Fruit fly (Drosophila melanogaster) whole organism, embryonic: ENCODE results near the gene Usp14.

Experiments
- Atf6 ChIP-seq: fragments of 200-800 bp; sonication (Bioruptor generic); IDR thresholded peaks from 2 replicates; pipeline ENCODE4 v1.3.6; 2022; ENCODE audit warnings: missing biosample characterization, missing genetic modification characterization
- BEAF-32 ChIP-seq: fragments of 200-800 bp; sonication (Bioruptor generic); optimal IDR thresholded peaks from 3 replicates; lab custom pipeline; 2017; ENCODE audit warnings: missing biosample characterization, missing genetic modification characterization, mild to moderate bottlenecking, moderate library complexity, missing genetic modification reagents
- Bgb ChIP-seq: fragments of 200-800 bp; sonication (Bioruptor generic); IDR thresholded peaks from 2 replicates; pipeline ENCODE4 v1.3.6; 2022; ENCODE audit warnings: missing biosample characterization, missing genetic modification characterization; ENCODE audit not compliant: partially characterized antibody
- CG12219 ChIP-seq: fragments of 200-800 bp; sonication (Bioruptor generic); optimal IDR thresholded peaks from 3 replicates; lab custom pipeline; 2018; ENCODE audit warnings: missing biosample characterization, mild to moderate bottlenecking, missing genetic modification characterization
- CG13123 ChIP-seq: fragments of 200-800 bp; sonication (Bioruptor generic); optimal IDR thresholded peaks from 2 replicates; lab custom pipeline; 2016; ENCODE audit warnings: missing biosample characterization, missing genetic modification characterization
- CG13296 ChIP-seq: fragments of 200-800 bp; sonication (Bioruptor generic); optimal IDR thresholded peaks from 3 replicates; lab custom pipeline; 2018; ENCODE audit warnings: missing biosample characterization, mild to moderate bottlenecking, missing genetic modification characterization
- CG14860 ChIP-seq: fragments of 200-800 bp; sonication (Bioruptor generic); IDR thresholded peaks from 3 replicates; pipeline ENCODE4 v1.3.6; 2022; ENCODE audit warnings: missing biosample characterization, missing genetic modification characterization; ENCODE audit not compliant: partially characterized antibody
- CG15073 ChIP-seq: fragments of 200-800 bp; sonication (Bioruptor generic); optimal IDR thresholded peaks from 2 replicates; lab custom pipeline; 2016; ENCODE audit warnings: missing biosample characterization, missing genetic modification characterization
- CG1529 ChIP-seq: fragments of 200-800 bp; sonication (Bioruptor generic); optimal IDR thresholded peaks from 3 replicates; lab custom pipeline; 2018; ENCODE audit warnings: missing biosample characterization, missing genetic modification characterization
- CG16863 ChIP-seq: fragments of 200-800 bp; sonication (Bioruptor generic); optimal IDR thresholded peaks from 3 replicates; lab custom pipeline; 2016; ENCODE audit warnings: missing biosample characterization, missing genetic modification characterization
- CG2202 ChIP-seq: fragments of 200-800 bp; sonication (Bioruptor generic); optimal IDR thresholded peaks from 2 replicates; lab custom pipeline; 2018; ENCODE audit warnings: missing biosample characterization, mild to moderate bottlenecking, missing genetic modification characterization
- CG30020 ChIP-seq: fragments of 200-800 bp; optimal IDR thresholded peaks from 2 replicates; lab custom pipeline; 2019; ENCODE audit warnings: missing biosample characterization, mild to moderate bottlenecking, missing genetic modification characterization, moderate library complexity
- CG30403 ChIP-seq: fragments of 200-800 bp; sonication (Bioruptor generic); optimal IDR thresholded peaks from 3 replicates; lab custom pipeline; 2016; ENCODE audit warnings: missing biosample characterization, missing genetic modification characterization
- CG30431 ChIP-seq: fragments of 200-800 bp; sonication (Bioruptor generic); optimal IDR thresholded peaks from 2 replicates; lab custom pipeline; 2017; ENCODE audit warnings: missing biosample characterization, missing genetic modification characterization
- CG3407 ChIP-seq: fragments of 200-800 bp; sonication (Bioruptor generic); optimal IDR thresholded peaks from 2 replicates; lab custom pipeline; 2018; ENCODE audit warnings: missing biosample characterization, mild to moderate bottlenecking, missing genetic modification characterization
- CG3995 ChIP-seq: fragments of 200-800 bp; sonication (Bioruptor generic); optimal IDR thresholded peaks from 3 replicates; lab custom pipeline; 2016; ENCODE audit warnings: missing biosample characterization, missing genetic modification characterization
- CG6175 ChIP-seq: fragments of 200-800 bp; sonication (Bioruptor generic); IDR thresholded peaks from 3 replicates; pipeline ENCODE4 v1.3.6; 2022; ENCODE audit warnings: missing biosample characterization, missing genetic modification characterization
- CG7786 ChIP-seq: fragments of 200-800 bp; sonication (Bioruptor generic); optimal IDR thresholded peaks from 2 replicates; lab custom pipeline; 2016; ENCODE audit warnings: missing biosample characterization, missing genetic modification characterization
- CG7928 ChIP-seq: fragments of 200-800 bp; sonication (Bioruptor generic); optimal IDR thresholded peaks from 2 replicates; lab custom pipeline; 2017; ENCODE audit warnings: missing biosample characterization, mild to moderate bottlenecking, missing genetic modification characterization
- CG8924 ChIP-seq: fragments of 200-800 bp; optimal IDR thresholded peaks from 3 replicates; lab custom pipeline; 2019; ENCODE audit warnings: missing biosample characterization, mild to moderate bottlenecking, missing genetic modification characterization, moderate library complexity
- CG9609 ChIP-seq: fragments of 200-800 bp; sonication (Bioruptor generic); optimal IDR thresholded peaks from 3 replicates; lab custom pipeline; 2016; ENCODE audit warnings: missing biosample characterization, missing genetic modification characterization
- Dll ChIP-seq: fragments of 200-800 bp; sonication (Bioruptor generic); IDR thresholded peaks from 4 replicates; pipeline ENCODE4 v1.3.6; 2022; ENCODE audit warnings: missing biosample characterization, missing genetic modification characterization; ENCODE audit not compliant: partially characterized antibody
- Elba2 ChIP-seq: fragments of 200-800 bp; sonication (Bioruptor generic); optimal IDR thresholded peaks from 3 replicates; lab custom pipeline; 2016; ENCODE audit warnings: missing biosample characterization, missing genetic modification characterization
- HLH4C ChIP-seq: fragments of 200-800 bp; sonication (Bioruptor generic); IDR thresholded peaks from 3 replicates; pipeline ENCODE4 v1.3.6; 2022; ENCODE audit warnings: missing biosample characterization, missing genetic modification characterization; ENCODE audit not compliant: partially characterized antibody
- HmgD ChIP-seq: fragments of 200-800 bp; sonication (Bioruptor generic); optimal IDR thresholded peaks from 3 replicates; lab custom pipeline; 2016; ENCODE audit warnings: missing biosample characterization, missing genetic modification characterization
- Lpt ChIP-seq: fragments of >200 bp; optimal IDR thresholded peaks from 2 replicates; lab custom pipeline; 2018; ENCODE audit warnings: missing biosample characterization, missing genetic modification characterization
- Scr ChIP-seq: fragments of 200-800 bp; sonication (Bioruptor generic); IDR thresholded peaks from 2 replicates; pipeline ENCODE4 v1.3.6; 2022; ENCODE audit warnings: missing biosample characterization, missing genetic modification characterization; ENCODE audit not compliant: partially characterized antibody
- Spps ChIP-seq: fragments of 200-800 bp; sonication (Bioruptor generic); optimal IDR thresholded peaks from 2 replicates; lab custom pipeline; 2018; ENCODE audit warnings: missing biosample characterization, mild to moderate bottlenecking, missing genetic modification characterization
- ab ChIP-seq: fragments of 200-800 bp; sonication (Bioruptor generic); optimal IDR thresholded peaks from 2 replicates; lab custom pipeline; 2016; ENCODE audit warnings: missing biosample characterization, missing genetic modification characterization
- al ChIP-seq: fragments of 200-800 bp; sonication (Bioruptor generic); IDR thresholded peaks from 2 replicates; pipeline ENCODE4 v1.3.6; 2022; ENCODE audit warnings: missing biosample characterization, missing genetic modification characterization
- aop ChIP-seq: fragments of 200-800 bp; sonication (Bioruptor generic); IDR thresholded peaks from 2 replicates; pipeline ENCODE4 v1.3.6; 2022; ENCODE audit warnings: missing biosample characterization, missing genetic modification characterization
- ase ChIP-seq: fragments of 200-800 bp; sonication (Bioruptor generic); IDR thresholded peaks from 3 replicates; pipeline ENCODE4 v1.3.6; 2022; ENCODE audit warnings: missing biosample characterization, missing genetic modification characterization
- cad ChIP-seq: fragments of >200 bp; optimal IDR thresholded peaks from 2 replicates; lab custom pipeline; 2017; ENCODE audit warnings: missing biosample characterization, missing genetic modification characterization
- chif ChIP-seq, 2 experiments: fragments of 200-800 bp; sonication (Bioruptor generic); optimal IDR thresholded peaks; 3 replicates each; lab custom pipeline; 2016; ENCODE audit warnings: missing biosample characterization in 2 of 2, missing genetic modification characterization in 2 of 2
- chinmo ChIP-seq: fragments of 200-800 bp; sonication (Bioruptor generic); IDR thresholded peaks from 4 replicates; pipeline ENCODE4 v1.3.6; 2022; ENCODE audit warnings: missing biosample characterization, missing genetic modification characterization; ENCODE audit not compliant: partially characterized antibody
- dati ChIP-seq: fragments of 200-800 bp; sonication (Bioruptor generic); IDR thresholded peaks from 2 replicates; pipeline ENCODE4 v1.3.6; 2022; ENCODE audit warnings: missing biosample characterization, missing genetic modification characterization
- disco-r ChIP-seq: fragments of 200-800 bp; sonication (Bioruptor generic); optimal IDR thresholded peaks from 2 replicates; lab custom pipeline; 2016; ENCODE audit warnings: missing biosample characterization, missing genetic modification characterization
- fd102C ChIP-seq: fragments of 200-800 bp; sonication (Bioruptor generic); optimal IDR thresholded peaks from 2 replicates; lab custom pipeline; 2018; ENCODE audit warnings: missing biosample characterization, mild to moderate bottlenecking, missing genetic modification characterization, moderate library complexity
- gfzf ChIP-seq: fragments of 200-800 bp; sonication (Bioruptor generic); optimal IDR thresholded peaks from 2 replicates; lab custom pipeline; 2016; ENCODE audit warnings: missing biosample characterization, mild to moderate bottlenecking, missing genetic modification characterization, moderate library complexity
- knrl ChIP-seq: fragments of 200-800 bp; sonication (Bioruptor generic); IDR thresholded peaks from 3 replicates; pipeline ENCODE4 v1.3.6; 2022; ENCODE audit warnings: missing biosample characterization, missing genetic modification characterization; ENCODE audit not compliant: partially characterized antibody
- nerfin-2 ChIP-seq: fragments of 200-800 bp; sonication (Bioruptor generic); IDR thresholded peaks from 2 replicates; pipeline ENCODE4 v1.3.6; 2022; ENCODE audit warnings: missing biosample characterization, missing genetic modification characterization; ENCODE audit not compliant: partially characterized antibody
- odd ChIP-seq: fragments of 200-800 bp; sonication (Bioruptor generic); optimal IDR thresholded peaks from 2 replicates; lab custom pipeline; 2017; ENCODE audit warnings: missing biosample characterization, mild to moderate bottlenecking, missing genetic modification characterization
- p53 ChIP-seq: fragments of 200-800 bp; sonication (Bioruptor generic); optimal IDR thresholded peaks from 2 replicates; lab custom pipeline; 2016; ENCODE audit warnings: missing biosample characterization, missing genetic modification characterization
- phol ChIP-seq: fragments of 200-800 bp; sonication (Bioruptor generic); optimal IDR thresholded peaks from 3 replicates; lab custom pipeline; 2018; ENCODE audit warnings: missing biosample characterization, mild to moderate bottlenecking, missing genetic modification characterization, moderate library complexity
- scrt ChIP-seq: fragments of 200-800 bp; sonication (Bioruptor generic); optimal IDR thresholded peaks from 2 replicates; lab custom pipeline; 2018; ENCODE audit warnings: missing biosample characterization, mild to moderate bottlenecking, missing genetic modification characterization, moderate library complexity
- slou ChIP-seq: fragments of 200-800 bp; sonication (Bioruptor generic); optimal IDR thresholded peaks from 3 replicates; lab custom pipeline; 2016; ENCODE audit warnings: missing biosample characterization, missing genetic modification characterization
- ttk ChIP-seq: fragments of 200-800 bp; sonication (Bioruptor generic); IDR thresholded peaks from 2 replicates; pipeline ENCODE4 v2.1.2; 2022; ENCODE audit warnings: missing biosample characterization, missing genetic modification characterization
- wdn ChIP-seq: fragments of 200-800 bp; sonication (Bioruptor generic); IDR thresholded peaks from 2 replicates; pipeline ENCODE4 v1.3.6; 2022; ENCODE audit warnings: missing biosample characterization, missing genetic modification characterization
- zen2 ChIP-seq: fragments of 200-800 bp; sonication (Bioruptor generic); IDR thresholded peaks from 3 replicates; pipeline ENCODE4 v1.3.6; 2022; ENCODE audit warnings: missing biosample characterization, missing genetic modification characterization; ENCODE audit not compliant: partially characterized antibody

The Usp14 gene

DNA sequence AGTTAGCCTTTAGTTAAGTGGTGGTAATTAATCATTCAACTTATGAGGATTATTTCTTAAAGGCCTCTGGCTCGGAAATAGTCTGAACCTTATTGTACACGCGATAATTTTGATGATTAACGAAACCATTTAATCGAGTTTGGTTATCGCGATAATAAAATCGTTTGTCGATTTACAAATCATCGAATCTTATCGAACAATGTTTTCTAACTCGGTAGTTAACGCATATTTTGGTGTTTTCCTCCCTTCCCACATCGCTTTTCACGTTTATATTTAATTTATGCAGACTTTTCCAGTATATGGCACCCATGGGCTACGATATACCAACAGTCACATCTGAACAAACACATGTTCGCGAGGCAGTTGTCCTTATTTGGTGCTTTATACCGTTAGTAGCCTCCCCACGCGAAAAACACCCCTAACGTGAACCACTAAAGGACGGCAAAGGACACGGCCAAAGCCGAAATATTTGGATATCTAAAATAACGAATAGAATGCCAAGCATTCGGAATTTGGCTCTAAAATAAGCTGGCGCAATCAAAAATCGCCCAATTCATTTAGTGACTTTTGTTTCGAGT, 29.9 kb upstream of the Usp14 start, which contains the start of gene Frmd5 (continued):
- no peak for TF ChIP-seq slou (GFP tag; lab: Kevin White, UChicago)
- no peak for TF ChIP-seq CG16863 (GFP tag; lab: Kevin White, UChicago)
- TF ChIP-seq Scr (GFP tag; lab: Robert Waterston, UW) = peak; percentile 54
- no peak for TF ChIP-seq CG15073 (GFP tag; lab: Kevin White, UChicago)
- no peak for TF ChIP-seq chinmo (GFP tag; lab: Robert Waterston, UW)
- no peak for TF ChIP-seq scrt (GFP tag; lab: Kevin White, UChicago)
- TF ChIP-seq gfzf (GFP tag; lab: Kevin White, UChicago) = peak; percentile 46
- TF ChIP-seq BEAF-32 (GFP tag; lab: Kevin White, UChicago) = peak; percentile 21
- no peak for TF ChIP-seq p53 (GFP tag; lab: Kevin White, UChicago)
- TF ChIP-seq disco-r (GFP tag; lab: Kevin White, UChicago) = no peak
- no peak for TF ChIP-seq CG1529 (GFP tag; lab: Kevin White, UChicago)
- no peak for TF ChIP-seq Elba2 (GFP tag; lab: Kevin White, UChicago)
- no peak for TF ChIP-seq CG8924 (tag; lab: Kevin White, UChicago)
- TF ChIP-seq knrl (GFP tag; lab: Robert Waterston, UW) = 0 out of 3 replicates have a peak, but pooled peaks have one; percentile 25
- no peak for TF ChIP-seq CG2202 (tag; lab: Kevin White, UChicago)
- peak; percentile 65 for TF ChIP-seq CG14860 (GFP tag; lab: Robert Waterston, UW)
- no peak for TF ChIP-seq Atf6 (GFP tag; lab: Robert Waterston, UW)
- no peak for TF ChIP-seq CG13123 (GFP tag; lab: Kevin White, UChicago)
- no peak for TF ChIP-seq odd
- TF ChIP-seq CG30020 = no peak
- no peak for TF ChIP-seq CG6175 (GFP tag; lab: Robert Waterston, UW)
- TF ChIP-seq nerfin-2 (GFP tag; lab: Robert Waterston, UW) = peak; percentile 50; the same call in 1 of the 2 replicates
- TF ChIP-seq ttk = no peak
- no peak for TF ChIP-seq dati (GFP tag; lab: Robert Waterston, UW)
- TF ChIP-seq CG3995 (GFP tag; lab: Kevin White, UChicago) = no peak

DNA sequence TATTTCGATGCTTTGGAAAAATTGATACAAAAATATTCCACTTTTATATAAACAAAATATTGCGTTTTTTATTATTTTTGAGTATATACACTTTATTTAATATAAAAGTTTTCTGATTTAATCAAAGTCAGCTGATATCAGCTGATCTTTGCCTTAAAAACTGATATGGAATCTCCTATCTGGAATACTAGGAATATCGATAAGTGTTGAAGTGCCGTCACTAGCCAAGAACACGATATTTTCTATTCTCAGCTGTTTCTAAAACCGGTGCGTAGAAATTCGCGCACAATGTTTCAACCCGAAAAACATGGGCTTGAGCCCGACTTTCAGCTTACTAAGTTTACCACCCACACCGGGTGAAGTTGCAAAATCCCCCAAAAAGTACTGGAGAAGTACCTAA, 28.3 kb upstream of the Usp14 start, which contains the start of gene Sps2:
Sps2 (plus strand) TSS at position 124 of the 400 bp plus-strand sequence.
- TF ChIP-seq CG13296 (GFP tag; lab: Kevin White, UChicago) (peak; percentile 18), fd102C (GFP tag; lab: Kevin White, UChicago) (no peak), chinmo (GFP tag; lab: Robert Waterston, UW) (no peak), chif (GFP tag; optimal IDR thresholded peaks at IDR 0.05; lab: Kevin White, UChicago) (no peak), CG3407 (no peak), HmgD (no peak), CG12219 (GFP tag; lab: Kevin White, UChicago) (no peak), CG30403 (GFP tag; lab: Kevin White, UChicago) (no peak), CG7786 (no peak), Lpt (no peak), CG13123 (GFP tag; lab: Kevin White, UChicago) (no peak), zen2 (GFP tag; lab: Robert Waterston, UW) (no peak; the same call in 2 of the 3 replicates), al (GFP tag; lab: Robert Waterston, UW) (no peak), ab (GFP tag; lab: Kevin White, UChicago) (no peak), Dll (peak; percentile 82), cad (GFP tag; lab: Kevin White, UChicago) (no peak), CG7928 (GFP tag; lab: Kevin White, UChicago) (no peak), aop (GFP tag; lab: Robert Waterston, UW) (no peak), Spps (no peak), phol (peak; percentile 42), HLH4C (peak; percentile 53; the same call in 1 of the 3 replicates), ase (GFP tag; lab: Robert Waterston, UW) (no peak), wdn (GFP tag; lab: Robert Waterston, UW) (no peak), Bgb (GFP tag; lab: Robert Waterston, UW) (peak; percentile 59; the same call in 1 of the 2 replicates), CG9609 (GFP tag; lab: Kevin White, UChicago) (no peak), CG30431 (GFP tag; lab: Kevin White, UChicago) (no peak)
